Fruit fly (Drosophila melanogaster): Measurements from ENCODE around the gene Serinc.

The Serinc gene

dm6 chr3L:16429451-16429850 lies 16.9 kb downstream of the Serinc start (continued):
- TF ChIP-seq lov (optimal IDR thresholded peaks at IDR 0.05): no peak
- TF ChIP-seq lov (GFP tag; IDR thresholded peaks at IDR 0.05): 0 out of 3 replicates have a peak, but pooled peaks have one; percentile 20
- peak; percentile 44 for TF ChIP-seq CG11504 (tag; optimal IDR thresholded peaks at IDR 0.05)
- TF ChIP-seq CG16863 (GFP tag; optimal IDR thresholded peaks at IDR 0.05): peak; percentile 11
- no peak for TF ChIP-seq CG6654 (GFP tag; optimal IDR thresholded peaks at IDR 0.05)

- TF ChIP-seq D (optimal IDR thresholded peaks at IDR 0.05) (no peak), D (GFP tag; optimal IDR thresholded peaks at IDR 0.05) (peak; percentile 32), CG17568 (GFP tag; optimal IDR thresholded peaks at IDR 0.05) (peak; percentile 27), sr (GFP tag; IDR thresholded peaks at IDR 0.05) (no peak), twi (tag; optimal IDR thresholded peaks at IDR 0.05) (no peak), CG11504 (tag; optimal IDR thresholded peaks at IDR 0.05) (peak; percentile 9), CG6813 (GFP tag; optimal IDR thresholded peaks at IDR 0.05) (peak; percentile 36), Blimp-1 (GFP tag; optimal IDR thresholded peaks at IDR 0.05) (peak; percentile 32), CG2678 (tag; optimal IDR thresholded peaks at IDR 0.05) (peak; percentile 29), CG15601 (tag; optimal IDR thresholded peaks at IDR 0.05) (peak; percentile 42), bigmax (GFP tag; optimal IDR thresholded peaks at IDR 0.05) (no peak), CG3407 (GFP tag; optimal IDR thresholded peaks at IDR 0.05) (peak; percentile 15), CG14710 (tag; optimal IDR thresholded peaks at IDR 0.05) (peak; percentile 3), Ets65A (GFP tag) (peak; percentile 86), dmrt99B (tag; optimal IDR thresholded peaks at IDR 0.05) (peak; percentile 18), mld (GFP tag; IDR thresholded peaks at IDR 0.05; ENCODE audit: partially characterized antibody) (no peak), lov (optimal IDR thresholded peaks at IDR 0.05) (no peak), lov (GFP tag; IDR thresholded peaks at IDR 0.05) (no peak), CG33213 (GFP tag; optimal IDR thresholded peaks at IDR 0.05) (no peak), CG12071 (GFP tag; optimal IDR thresholded peaks at IDR 0.05) (peak; percentile 26), Asciz (GFP tag; optimal IDR thresholded peaks at IDR 0.05) (peak; percentile 67), odd (GFP tag; optimal IDR thresholded peaks at IDR 0.05) (peak; percentile 0), CG10321 (GFP tag; IDR thresholded peaks at IDR 0.05) (no peak), bowl (GFP tag; IDR thresholded peaks at IDR 0.05) (no peak), CG1529 (GFP tag; optimal IDR thresholded peaks at IDR 0.05) (peak; percentile 8), sqz (GFP tag; optimal IDR thresholded peaks at IDR 0.05) (peak; percentile 29), HHEX (GFP tag; optimal IDR thresholded peaks at IDR 0.05) (peak; percentile 15), Dp (GFP tag; optimal IDR thresholded peaks at IDR 0.05) (no peak), ci (GFP tag; IDR thresholded peaks at IDR 0.05) (0 out of 3 replicates have a peak, but pooled peaks have one; percentile 23), sens (GFP tag) (peak; percentile 49), ATbp (GFP tag; optimal IDR thresholded peaks at IDR 0.05) (peak; percentile 60), tio (GFP tag; optimal IDR thresholded peaks at IDR 0.05) (no peak), CG1602 (GFP tag; optimal IDR thresholded peaks at IDR 0.05) (no peak), slou (GFP tag; optimal IDR thresholded peaks at IDR 0.05) (no peak), kni (GFP tag; optimal IDR thresholded peaks at IDR 0.05) (peak; percentile 1), PHDP (tag; optimal IDR thresholded peaks at IDR 0.05) (peak; percentile 9), CG8478 (optimal IDR thresholded peaks at IDR 0.05) (no peak), CG18262 (tag; optimal IDR thresholded peaks at IDR 0.05) (peak; percentile 16), lab (GFP tag; optimal IDR thresholded peaks at IDR 0.05) (peak; percentile 15), CG1603 (tag; optimal IDR thresholded peaks at IDR 0.05) (peak; percentile 1), CG4707 (GFP tag; optimal IDR thresholded peaks at IDR 0.05) (peak; percentile 12), Nf-YA (GFP tag; IDR thresholded peaks at IDR 0.05) (no peak), CG11456 (GFP tag; IDR thresholded peaks at IDR 0.05) (0 out of 3 replicates have a peak, but pooled peaks have one; percentile 26), bsh (GFP tag; optimal IDR thresholded peaks at IDR 0.05) (peak in 1 of 2 experiments; percentile 23), nau (GFP tag; optimal IDR thresholded peaks at IDR 0.05) (peak; percentile 24), CG5180 (GFP tag; optimal IDR thresholded peaks at IDR 0.05) (peak; percentile 26)
Measured at dm6 chr3L:16431056-16431455, 18.5 kb downstream of the Serinc start.

Measured in whole organism, embryonic.